Worm (Caenorhabditis elegans): ENCODE data around the gene C17C3.3.

C17C3.3 gene

ce11 chrII:5574925-5575324 lies 13.4 kb downstream of the C17C3.3 start:
- TF ChIP-seq bed-2 (GFP tag; IDR thresholded peaks at IDR 0.05), result no peak
- TF ChIP-seq let-607 (tag; optimal IDR thresholded peaks at IDR 0.05), result peak; percentile 49 to 76
- no peak for TF ChIP-seq aptf-2 (GFP tag; conservative IDR thresholded peaks at IDR 0.05)
- peak; percentile 45; the same call in 1 of the 2 replicates for TF ChIP-seq dox-1 (GFP tag; IDR thresholded peaks at IDR 0.05)
- TF ChIP-seq ztf-25 (GFP tag; IDR thresholded peaks at IDR 0.05), result no peak
- no peak for TF ChIP-seq hsf-1 (GFP tag; IDR thresholded peaks at IDR 0.05)
- peak; percentile 80 for TF ChIP-seq B0336.3 (GFP tag; IDR thresholded peaks at IDR 0.05)
- peak; percentile 81; the same call in 1 of the 2 replicates for TF ChIP-seq Y53G8AR.9 (GFP tag; conservative IDR thresholded peaks at IDR 0.05)
- no peak for TF ChIP-seq ceh-100 (GFP tag; IDR thresholded peaks at IDR 0.05)
- no peak for TF ChIP-seq nhr-27 (tag; optimal IDR thresholded peaks at IDR 0.05)
- no peak for TF ChIP-seq sea-2 (GFP tag; IDR thresholded peaks at IDR 0.05)
- TF ChIP-seq lin-35 (GFP tag; optimal IDR thresholded peaks at IDR 0.05), result peak in 1 of 3 experiments; percentile 55
- TF ChIP-seq K12H6.12 (tag; optimal IDR thresholded peaks at IDR 0.05), result peak; percentile 20
- TF ChIP-seq lsl-1 (GFP tag; optimal IDR thresholded peaks at IDR 0.05), result no peak
- peak; percentile 70 for TF ChIP-seq chd-7 (tag; optimal IDR thresholded peaks at IDR 0.05)
- TF ChIP-seq egl-44 (GFP tag; IDR thresholded peaks at IDR 0.05), result no peak
- no peak for TF ChIP-seq pha-4 (tag; optimal IDR thresholded peaks at IDR 0.05)
- TF ChIP-seq T26A5.8 (tag; optimal IDR thresholded peaks at IDR 0.05), result no peak
- TF ChIP-seq F52B5.7 (tag; optimal IDR thresholded peaks at IDR 0.05), result peak; percentile 62
- peak; percentile 78; the same call in 1 of the 2 replicates for TF ChIP-seq Y56A3A.18 (GFP tag; IDR thresholded peaks at IDR 0.05)
- peak; percentile 19; the same call in 1 of the 2 replicates for TF ChIP-seq hmg-1.2 (GFP tag; IDR thresholded peaks at IDR 0.05)
- TF ChIP-seq cebp-1 (GFP tag; IDR thresholded peaks at IDR 0.05), result no peak
- TF ChIP-seq cebp-1 (tag; optimal IDR thresholded peaks at IDR 0.05), result peak; percentile 40
- peak; percentile 86 for TF ChIP-seq repo-1 (tag; optimal IDR thresholded peaks at IDR 0.05)
- TF ChIP-seq C06A6.2 (GFP tag; conservative IDR thresholded peaks at IDR 0.05), result 0 out of 2 replicates have a peak, but pooled peaks have one; percentile 26
- peak; percentile 37; the same call in 1 of the 2 replicates for TF ChIP-seq lin-26 (GFP tag; IDR thresholded peaks at IDR 0.05)
- no peak for TF ChIP-seq D2030.7 (GFP tag; IDR thresholded peaks at IDR 0.05)
- TF ChIP-seq akir-1 (GFP tag; optimal IDR thresholded peaks at IDR 0.05), result no peak
- TF ChIP-seq bed-1 (GFP tag; IDR thresholded peaks at IDR 0.05), result 0 out of 2 replicates have a peak, but pooled peaks have one; percentile 47
- TF ChIP-seq ceh-58 (GFP tag; IDR thresholded peaks at IDR 0.05), result no peak
- TF ChIP-seq atf-7 (tag; optimal IDR thresholded peaks at IDR 0.05), result peak; percentile 70
- no peak for TF ChIP-seq snpc-3.4 (tag; optimal IDR thresholded peaks at IDR 0.05)
- TF ChIP-seq pbrm-1 (GFP tag; IDR thresholded peaks at IDR 0.05), result peak; percentile 36; the same call in 1 of the 2 replicates
- TF ChIP-seq gei-17 (GFP tag; optimal IDR thresholded peaks at IDR 0.05), result peak; percentile 55
- no peak for TF ChIP-seq F33H1.4 (GFP tag; IDR thresholded peaks at IDR 0.05)
- TF ChIP-seq nfyb-1 (GFP tag; IDR thresholded peaks at IDR 0.05), result peak; percentile 67; the same call in 1 of the 2 replicates
- peak; percentile 42 for TF ChIP-seq zim-3 (tag; optimal IDR thresholded peaks at IDR 0.05)
- peak; percentile 33 for TF ChIP-seq madf-6 (GFP tag; IDR thresholded peaks at IDR 0.05)
- no peak for TF ChIP-seq C17E4.6 (GFP tag; IDR thresholded peaks at IDR 0.05)
- TF ChIP-seq ekl-4 (GFP tag; IDR thresholded peaks at IDR 0.05), result peak; percentile 73; the same call in 1 of the 2 replicates
- no peak for TF ChIP-seq snpc-4 (GFP tag; optimal IDR thresholded peaks at IDR 0.05)
- peak in 1 of 4 experiments; percentile 20 for TF ChIP-seq snpc-4 (tag; optimal IDR thresholded peaks at IDR 0.05)
- no peak for TF ChIP-seq ztf-22 (GFP tag; optimal IDR thresholded peaks at IDR 0.05)
- TF ChIP-seq hmg-20 (GFP tag; IDR thresholded peaks at IDR 0.05), result 0 out of 2 replicates have a peak, but pooled peaks have one; percentile 2
- peak; percentile 38; the same call in 1 of the 2 replicates for TF ChIP-seq mcd-1 (GFP tag; IDR thresholded peaks at IDR 0.05)
- peak; percentile 33 for TF ChIP-seq ama-1 (optimal IDR thresholded peaks at IDR 0.05)
- TF ChIP-seq ama-1 (GFP tag; optimal IDR thresholded peaks at IDR 0.05), result no peak
- TF ChIP-seq fkh-3 (tag; optimal IDR thresholded peaks at IDR 0.05), result peak; percentile 41
- TF ChIP-seq madf-3 (GFP tag; IDR thresholded peaks at IDR 0.05), result peak; percentile 67; the same call in 1 of the 2 replicates
